Fruit fly (Drosophila melanogaster) whole organism, adult: ENCODE results near the gene Alp11.

Experiments
- CG12768 ChIP-seq: fragments of 200-800 bp; sonication (Bioruptor generic); optimal IDR thresholded peaks from 2 replicates; lab custom pipeline; 2017; ENCODE audit warnings: missing biosample characterization, missing genetic modification characterization, mild to moderate bottlenecking, moderate library complexity, missing genetic modification reagents
- CG14711 ChIP-seq: fragments of 200-800 bp; sonication (Bioruptor generic); optimal IDR thresholded peaks from 2 replicates; lab custom pipeline; 2018; ENCODE audit warnings: missing biosample characterization, mild to moderate bottlenecking, missing genetic modification characterization, moderate library complexity
- CG1620 ChIP-seq: fragments of 200-800 bp; sonication (Bioruptor generic); optimal IDR thresholded peaks from 2 replicates; lab custom pipeline; 2016; ENCODE audit warnings: missing biosample characterization, missing genetic modification characterization
- CG33017 ChIP-seq: fragments of 200-800 bp; sonication (Bioruptor generic); optimal IDR thresholded peaks from 2 replicates; lab custom pipeline; 2018; ENCODE audit warnings: missing biosample characterization, mild to moderate bottlenecking, missing genetic modification characterization, moderate library complexity
- CG7101 ChIP-seq: fragments of 200-800 bp; sonication (Bioruptor generic); optimal IDR thresholded peaks from 2 replicates; lab custom pipeline; 2018; ENCODE audit warnings: missing biosample characterization, mild to moderate bottlenecking, missing genetic modification characterization, moderate library complexity
- bab1 ChIP-seq: fragments of 200-800 bp; sonication (Bioruptor generic); optimal IDR thresholded peaks from 3 replicates; lab custom pipeline; 2019; ENCODE audit warnings: missing biosample characterization, mild to moderate bottlenecking, missing genetic modification characterization, moderate library complexity
- cic ChIP-seq: fragments of 200-800 bp; sonication (Bioruptor generic); optimal IDR thresholded peaks from 2 replicates; lab custom pipeline; 2017; ENCODE audit warnings: missing biosample characterization, mild to moderate bottlenecking, missing genetic modification characterization, moderate library complexity
- cnc ChIP-seq, 2 experiments: fragments of >200 bp; optimal IDR thresholded peaks; 2 replicates each; lab custom pipeline; 2017
- kay ChIP-seq: fragments of 200-800 bp; sonication (Bioruptor generic); peaks from one replicate; lab custom pipeline; 2016; ENCODE audit warnings: missing biosample characterization, missing genetic modification characterization, borderline replicate concordance
- ovo ChIP-seq: fragments of 200-800 bp; sonication (Bioruptor generic); optimal IDR thresholded peaks from 2 replicates; lab custom pipeline; 2016; ENCODE audit warnings: missing biosample characterization, missing genetic modification characterization
- pad ChIP-seq: fragments of 200-800 bp; sonication (Bioruptor generic); optimal IDR thresholded peaks from 3 replicates; lab custom pipeline; 2017; ENCODE audit warnings: missing biosample characterization, missing genetic modification characterization, mild to moderate bottlenecking, moderate library complexity, missing genetic modification reagents
- tj ChIP-seq: fragments of 200-800 bp; sonication (Bioruptor generic); optimal IDR thresholded peaks from 3 replicates; lab custom pipeline; 2017; ENCODE audit warnings: missing biosample characterization, mild to moderate bottlenecking, missing genetic modification characterization, moderate library complexity

- no peak for TF ChIP-seq bab1
- no peak for TF ChIP-seq CG7101
- no peak for TF ChIP-seq tj (GFP tag; lab: Kevin White, UChicago)
- no peak for TF ChIP-seq kay (GFP tag; lab: Kevin White, UChicago)
- no peak for TF ChIP-seq cnc (optimal IDR thresholded peaks at IDR 0.05; lab: Kevin White, UChicago)
- no peak for TF ChIP-seq cic (GFP tag; lab: Kevin White, UChicago)
- TF ChIP-seq CG14711 (tag; lab: Kevin White, UChicago), result no peak
- no peak for TF ChIP-seq CG12768 (GFP tag; lab: Kevin White, UChicago)
- TF ChIP-seq CG33017 (tag; lab: Kevin White, UChicago), result no peak
- no peak for TF ChIP-seq CG1620 (GFP tag; lab: Kevin White, UChicago)
- TF ChIP-seq pad (GFP tag; lab: Kevin White, UChicago), result no peak
- TF ChIP-seq ovo (GFP tag; lab: Kevin White, UChicago), result no peak
Observed at dm6 chrX:15599697-15600096, 12.2 kb downstream of the Alp11 start.
